Worm (Caenorhabditis elegans) whole organism, L2 larva: Measurements from ENCODE around the gene snf-5.

ENCODE experiments used
- F13H6.1 ChIP-seq: sonication (generic microtip); optimal IDR thresholded peaks from 2 replicates; lab custom pipeline; 2016; ENCODE audit warnings: missing genetic modification characterization, missing compliant biosample characterization
- elt-3 ChIP-seq: sonication (generic microtip); optimal IDR thresholded peaks from 2 replicates; lab custom pipeline; 2017; ENCODE audit warnings: missing biosample characterization, missing genetic modification characterization
- lin-13 ChIP-seq: fragments of 150-350 bp; optimal IDR thresholded peaks from 2 replicates; lab custom pipeline; 2014; ENCODE audit warnings: missing biosample characterization, missing genetic modification reagents, missing genetic modification characterization
- nhr-11 ChIP-seq: fragments of 150-350 bp; optimal IDR thresholded peaks from 2 replicates; lab custom pipeline; 2014; ENCODE audit warnings: missing biosample characterization, missing genetic modification characterization
- snpc-4 ChIP-seq: fragments of 150-350 bp; optimal IDR thresholded peaks from 2 replicates; lab custom pipeline; 2014; ENCODE audit warnings: missing biosample characterization, missing genetic modification characterization

DNA sequence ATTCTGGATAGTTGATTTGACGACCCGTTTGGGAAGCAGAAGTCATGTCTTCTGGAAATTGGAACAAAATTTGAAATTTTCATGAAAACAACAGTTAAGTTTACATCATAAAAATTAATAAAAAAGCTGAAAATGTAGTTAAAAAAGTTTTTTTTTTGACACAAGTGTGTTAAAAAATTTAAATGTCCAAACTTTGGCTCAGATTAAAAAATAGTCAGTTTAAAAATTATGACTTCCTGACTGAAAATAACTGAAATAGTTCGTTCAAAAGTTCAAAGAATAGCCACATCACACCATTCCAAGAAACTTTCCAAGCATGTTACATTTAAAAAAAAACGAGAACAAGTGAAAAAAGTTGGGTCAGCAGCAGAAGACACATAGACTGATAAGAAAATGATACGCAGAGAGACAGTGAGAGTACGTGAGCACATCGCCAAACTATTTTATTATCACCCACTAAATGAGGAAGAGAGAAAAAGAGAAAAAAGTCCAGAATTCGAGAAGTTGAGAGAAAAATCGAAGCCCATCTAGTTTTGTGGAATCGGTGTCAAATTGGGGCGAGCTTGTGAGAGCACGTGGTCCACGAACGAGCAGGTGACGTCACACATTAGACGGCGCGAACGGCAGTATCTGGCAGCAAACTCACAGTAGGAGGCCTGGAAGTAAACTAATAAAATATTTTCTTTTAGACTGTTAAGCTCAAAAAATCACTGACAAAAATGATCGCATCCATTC lies 49.0 kb downstream of the snf-5 start, which contains the start of gene acl-7:
- TF ChIP-seq elt-3 (tag; lab: Kevin White, UChicago) (no peak), snpc-4 (no peak), F13H6.1 (tag; lab: Kevin White, UChicago) (no peak), lin-13 (GFP tag; lab: Kevin White, UChicago) (no peak), nhr-11 (tag; lab: Kevin White, UChicago) (no peak)
